Worm (Caenorhabditis elegans): Measurements from ENCODE around the gene F36D3.4.
"Not testable (repeated sequence)": the region's sequence is repeated elsewhere in the genome, so short reads cannot be mapped to it uniquely, and the experiment has no call there.

Gene F36D3.4

ce11 chrV:16517619-16518018, at the start of gene F36D3.4:
TSS of gene F36D3.4 (minus strand) at chrV:16517719.
- TF ChIP-seq dao-5 (tag; optimal IDR thresholded peaks at IDR 0.05) (no peak), him-1 (tag; optimal IDR thresholded peaks at IDR 0.05) (no peak), W03F9.2 (tag; optimal IDR thresholded peaks at IDR 0.05) (no peak)

ce11 chrV:16565639-16566038, 48.1 kb upstream of the F36D3.4 start, which contains the start of gene sru-45:
TSS of gene sru-45 (plus strand) at chrV:16565939.
- TF ChIP-seq him-1 (tag; optimal IDR thresholded peaks at IDR 0.05), result no peak
- no peak for TF ChIP-seq W03F9.2 (tag; optimal IDR thresholded peaks at IDR 0.05)
- no peak for TF ChIP-seq dao-5 (tag; optimal IDR thresholded peaks at IDR 0.05)

DNA sequence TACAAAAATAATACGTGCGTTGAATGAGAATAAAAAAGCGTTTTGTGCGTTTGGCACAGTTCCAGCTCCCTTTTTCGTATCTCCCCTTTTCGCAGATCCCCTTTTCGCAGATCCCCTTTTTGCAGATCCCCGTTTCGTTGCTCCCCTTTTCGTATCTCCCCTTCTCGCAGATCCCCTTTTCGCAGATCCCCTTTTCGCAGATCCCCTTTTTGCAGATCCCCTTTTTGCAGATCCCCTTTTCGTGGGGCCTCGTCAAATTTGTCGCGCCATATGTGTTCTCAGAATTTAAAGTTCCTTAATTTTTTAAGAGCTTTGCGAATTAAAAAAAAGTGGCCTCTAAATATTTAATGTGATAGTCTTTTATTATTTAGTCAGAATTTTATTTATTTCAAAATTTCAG, 35.4 kb upstream of the F36D3.4 start, which contains the start of gene Y32B12B.4:
Gene Y32B12B.4 (plus strand): TSS at position 399 of the 400 bp plus-strand sequence.
- TF ChIP-seq dao-5 (tag; optimal IDR thresholded peaks at IDR 0.05) (no peak), him-1 (tag; optimal IDR thresholded peaks at IDR 0.05) (no peak), W03F9.2 (tag; optimal IDR thresholded peaks at IDR 0.05) (no peak)

DNA sequence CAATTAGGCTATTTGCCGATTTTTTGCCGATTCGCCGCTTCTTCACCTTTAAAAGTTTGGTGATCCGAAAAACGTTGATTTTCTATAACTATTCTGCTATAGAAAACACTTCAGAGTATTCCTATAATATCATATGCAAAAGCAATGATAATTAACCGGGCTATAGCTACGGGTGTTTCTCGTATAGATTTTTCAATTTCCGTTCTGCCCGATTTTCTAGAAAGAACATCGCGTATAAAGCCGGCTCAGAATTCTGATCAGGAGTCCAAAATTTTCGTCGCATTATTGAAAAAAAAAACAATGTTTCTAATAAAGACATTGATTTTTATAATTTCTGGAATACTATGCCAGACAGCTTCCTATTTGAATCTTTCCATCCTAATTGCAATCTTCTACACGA, 33.2 kb upstream of the F36D3.4 start, which contains the start of gene srbc-65:
Gene srbc-65 (plus strand): TSS at position 301 of the 400 bp plus-strand sequence.
- TF ChIP-seq W03F9.2 (tag; optimal IDR thresholded peaks at IDR 0.05) (no peak), dao-5 (tag; optimal IDR thresholded peaks at IDR 0.05) (no peak), him-1 (tag; optimal IDR thresholded peaks at IDR 0.05) (no peak)

ce11 chrV:16540657-16541056, 23.1 kb upstream of the F36D3.4 start:
- TF ChIP-seq dao-5 (tag; optimal IDR thresholded peaks at IDR 0.05) (no peak), W03F9.2 (tag; optimal IDR thresholded peaks at IDR 0.05) (no peak), him-1 (tag; optimal IDR thresholded peaks at IDR 0.05) (no peak)

- TF ChIP-seq him-1 (tag; optimal IDR thresholded peaks at IDR 0.05) (no peak), W03F9.2 (tag; optimal IDR thresholded peaks at IDR 0.05) (no peak), dao-5 (tag; optimal IDR thresholded peaks at IDR 0.05) (no peak)
These were observed 22.1 kb upstream of the F36D3.4 start for ce11 chrV:16539666-16540065.

ce11 chrV:16537908-16538446, 20.5 kb upstream of the F36D3.4 start, which contains the start of gene Y32B12B.2:
TSS of gene Y32B12B.2 (plus strand) at chrV:16538396.
- no peak for TF ChIP-seq him-1 (tag; optimal IDR thresholded peaks at IDR 0.05)
- no peak for TF ChIP-seq dao-5 (tag; optimal IDR thresholded peaks at IDR 0.05)
- no peak for TF ChIP-seq W03F9.2 (tag; optimal IDR thresholded peaks at IDR 0.05)

DNA sequence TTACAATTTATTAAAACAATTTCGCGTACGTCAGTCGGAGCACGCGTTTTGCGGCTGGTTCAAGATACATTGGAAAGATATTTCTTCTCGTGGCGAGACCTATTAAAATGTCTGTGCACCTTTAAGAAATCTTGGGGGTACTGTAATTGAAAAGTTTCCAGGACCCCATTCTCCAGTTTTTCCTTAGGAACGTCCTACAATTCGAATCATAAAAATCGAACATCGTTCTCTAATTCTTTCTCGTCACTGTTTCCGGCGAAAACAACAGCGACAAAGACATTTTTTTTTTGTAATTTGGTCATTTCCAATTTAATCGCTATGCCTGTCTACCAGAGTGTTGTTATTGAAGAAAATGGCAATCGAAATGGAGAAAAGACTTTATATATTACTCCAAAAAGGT, 19.2 kb upstream of the F36D3.4 start, which contains the start of gene Y32B12B.1:
Gene Y32B12B.1 (plus strand): TSS at position 301 of the 400 bp plus-strand sequence.
- TF ChIP-seq him-1 (tag; optimal IDR thresholded peaks at IDR 0.05), result no peak
- TF ChIP-seq dao-5 (tag; optimal IDR thresholded peaks at IDR 0.05), result no peak
- TF ChIP-seq W03F9.2 (tag; optimal IDR thresholded peaks at IDR 0.05), result no peak

ce11 chrV:16535172-16535571, 17.7 kb upstream of the F36D3.4 start, which contains the start of gene Y32B12B.8:
TSS of gene Y32B12B.8 (plus strand) at chrV:16535472.
- no peak for TF ChIP-seq dao-5 (tag; optimal IDR thresholded peaks at IDR 0.05)
- no peak for TF ChIP-seq him-1 (tag; optimal IDR thresholded peaks at IDR 0.05)
- no peak for TF ChIP-seq W03F9.2 (tag; optimal IDR thresholded peaks at IDR 0.05)

DNA sequence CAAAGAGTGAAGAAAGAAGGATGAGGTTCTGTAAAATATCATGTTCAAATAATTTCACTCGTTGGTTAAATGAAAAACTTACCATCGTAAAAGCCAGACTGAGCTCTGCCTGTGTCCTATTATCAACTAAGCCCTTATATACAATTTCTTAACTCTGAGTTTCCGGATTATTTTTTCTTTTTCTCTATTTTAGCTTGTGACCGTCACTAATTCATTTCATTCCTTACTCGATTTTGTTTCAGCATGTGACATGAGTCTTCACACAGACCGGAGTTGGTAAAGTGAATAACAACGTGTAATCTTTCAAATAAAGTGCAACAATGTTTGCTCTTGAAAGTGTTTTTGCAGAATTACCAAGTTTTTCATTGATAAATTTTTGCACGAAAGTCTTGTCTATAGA, 16.5 kb upstream of the F36D3.4 start, which contains the start of gene cpr-2:
Gene cpr-2 (minus strand): TSS at position 101 of the 400 bp plus-strand sequence.
- TF ChIP-seq him-1 (tag; optimal IDR thresholded peaks at IDR 0.05), result no peak
- no peak for TF ChIP-seq W03F9.2 (tag; optimal IDR thresholded peaks at IDR 0.05)
- TF ChIP-seq dao-5 (tag; optimal IDR thresholded peaks at IDR 0.05), result no peak

ce11 chrV:16527796-16528195, 10.3 kb upstream of the F36D3.4 start, which contains the start of gene F36D3.16:
TSS of gene F36D3.16 (plus strand) at chrV:16528096.
- TF ChIP-seq dao-5 (tag; optimal IDR thresholded peaks at IDR 0.05) (no peak), W03F9.2 (tag; optimal IDR thresholded peaks at IDR 0.05) (no peak), him-1 (tag; optimal IDR thresholded peaks at IDR 0.05) (no peak)

DNA sequence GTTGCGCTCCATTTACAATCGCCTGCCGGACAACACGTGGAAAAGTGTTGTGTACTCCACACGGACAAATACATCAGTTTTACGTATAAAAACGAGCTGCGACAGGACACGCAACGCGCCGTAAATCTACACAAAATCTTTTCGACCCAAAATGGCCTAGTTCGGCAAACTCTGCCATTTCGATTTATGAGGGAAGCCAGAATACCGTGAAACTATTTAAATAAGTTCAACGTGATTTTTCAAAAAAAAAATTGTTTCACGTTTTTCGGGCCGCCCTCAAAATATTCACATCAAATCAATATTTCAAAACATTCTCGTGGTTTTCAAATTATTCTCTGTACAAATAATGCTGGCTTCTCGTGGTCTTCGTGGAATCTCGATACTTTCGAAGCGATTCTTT, 9.3 kb upstream of the F36D3.4 start, which contains the start of gene F36D3.8:
Gene F36D3.8 (plus strand): TSS at position 301 of the 400 bp plus-strand sequence.
- TF ChIP-seq him-1 (tag; optimal IDR thresholded peaks at IDR 0.05) (no peak), dao-5 (tag; optimal IDR thresholded peaks at IDR 0.05) (no peak), W03F9.2 (tag; optimal IDR thresholded peaks at IDR 0.05) (no peak)

ce11 chrV:16522242-16522641, 4.7 kb upstream of the F36D3.4 start, which contains the start of gene srw-34:
TSS of gene srw-34 (minus strand) at chrV:16522342.
- TF ChIP-seq him-1 (tag; optimal IDR thresholded peaks at IDR 0.05), result no peak
- TF ChIP-seq dao-5 (tag; optimal IDR thresholded peaks at IDR 0.05), result no peak
- no peak for TF ChIP-seq W03F9.2 (tag; optimal IDR thresholded peaks at IDR 0.05)

DNA sequence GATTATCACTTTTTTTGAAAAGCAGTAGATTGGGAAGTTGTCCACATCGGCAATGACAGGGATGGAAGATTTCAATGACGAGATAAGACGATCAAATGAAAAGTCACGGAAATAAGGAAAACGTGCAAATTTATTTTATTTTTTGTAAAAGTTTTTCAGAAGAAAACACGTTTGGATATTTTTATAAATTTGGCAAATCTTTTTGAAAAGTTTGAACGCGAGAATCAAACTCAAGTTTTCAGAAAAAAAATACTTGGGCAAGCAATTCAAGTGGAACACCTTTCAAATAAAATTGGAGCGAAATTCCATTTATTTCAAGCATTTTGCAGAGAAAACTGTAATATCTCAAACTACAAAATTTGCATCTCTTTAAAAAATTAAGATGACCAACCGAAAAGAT, 2.4 kb downstream of the F36D3.4 start, which contains the start of gene F36D3.5:
Gene F36D3.5 (minus strand): TSS at position 101 of the 400 bp plus-strand sequence.
- not testable (repeated sequence) for TF ChIP-seq dao-5, him-1, W03F9.2 (tag; optimal IDR thresholded peaks at IDR 0.05)
